Worm (Caenorhabditis elegans) whole organism, L2 larva: ENCODE results near the gene F46B3.7.

ENCODE experiments used
- C34F6.9 ChIP-seq: fragments of 150-350 bp; optimal IDR thresholded peaks from 2 replicates; lab custom pipeline; 2014; ENCODE audit warnings: missing biosample characterization, missing genetic modification characterization
- F13H6.1 ChIP-seq: sonication (generic microtip); optimal IDR thresholded peaks from 2 replicates; lab custom pipeline; 2016; ENCODE audit warnings: missing genetic modification characterization, missing compliant biosample characterization
- R02D3.7 ChIP-seq: fragments of 150-350 bp; optimal IDR thresholded peaks from 2 replicates; lab custom pipeline; 2014; ENCODE audit warnings: missing biosample characterization, missing genetic modification characterization
- Y55F3AM.14 ChIP-seq: fragments of 200-800 bp; sonication (Bioruptor generic); optimal IDR thresholded peaks from 2 replicates; lab custom pipeline; 2018; ENCODE audit warnings: mild to moderate bottlenecking, missing genetic modification characterization, missing compliant biosample characterization
- ZK546.5 ChIP-seq: sonication (generic microtip); optimal IDR thresholded peaks from 2 replicates; lab custom pipeline; 2017; ENCODE audit warnings: missing biosample characterization, missing genetic modification characterization
- alr-1 ChIP-seq: fragments of 150-350 bp; optimal IDR thresholded peaks from 2 replicates; lab custom pipeline; 2014; ENCODE audit warnings: missing biosample characterization, missing genetic modification characterization
- aly-2 ChIP-seq: fragments of 150-350 bp; optimal IDR thresholded peaks from 2 replicates; lab custom pipeline; 2014; ENCODE audit warnings: missing biosample characterization, missing genetic modification characterization
- ama-1 ChIP-seq: fragments of 150-350 bp; optimal IDR thresholded peaks from 2 replicates; lab custom pipeline; 2018; ENCODE audit warnings: inconsistent platforms
- blmp-1 ChIP-seq: sonication (generic microtip); optimal IDR thresholded peaks from 2 replicates; lab custom pipeline; 2017; ENCODE audit warnings: missing genetic modification characterization, mild to moderate bottlenecking, missing compliant biosample characterization, antibody characterized with exemption, moderate library complexity; ENCODE audit not compliant: insufficient read depth
- ceh-16 ChIP-seq: fragments of 150-350 bp; optimal IDR thresholded peaks from 2 replicates; lab custom pipeline; 2014; ENCODE audit warnings: missing biosample characterization, missing genetic modification characterization
- dmd-4 ChIP-seq: sonication (generic microtip); optimal IDR thresholded peaks from 2 replicates; lab custom pipeline; 2017; ENCODE audit warnings: missing biosample characterization, missing genetic modification characterization
- elt-1 ChIP-seq: fragments of 150-350 bp; optimal IDR thresholded peaks from 2 replicates; lab custom pipeline; 2014; ENCODE audit warnings: missing biosample characterization, missing genetic modification characterization
- elt-3 ChIP-seq: sonication (generic microtip); optimal IDR thresholded peaks from 2 replicates; lab custom pipeline; 2017; ENCODE audit warnings: missing biosample characterization, missing genetic modification characterization
- fos-1 ChIP-seq: fragments of 150-350 bp; optimal IDR thresholded peaks from 2 replicates; lab custom pipeline; 2014; ENCODE audit warnings: missing biosample characterization, missing genetic modification characterization
- gmeb-1 ChIP-seq: fragments of 150-350 bp; optimal IDR thresholded peaks from 2 replicates; lab custom pipeline; 2014; ENCODE audit warnings: missing biosample characterization, missing genetic modification characterization
- lin-11 ChIP-seq: fragments of 150-350 bp; sonication (generic microtip); optimal IDR thresholded peaks from 2 replicates; lab custom pipeline; 2014; ENCODE audit warnings: missing biosample characterization, missing genetic modification characterization, inconsistent platforms, mixed read lengths
- lin-13 ChIP-seq: fragments of 150-350 bp; optimal IDR thresholded peaks from 2 replicates; lab custom pipeline; 2014; ENCODE audit warnings: missing biosample characterization, missing genetic modification reagents, missing genetic modification characterization
- lsy-2 ChIP-seq, 2 experiments: fragments of 150-350 bp in 1 of 2; sonication (generic microtip) in 1 of 2; optimal IDR thresholded peaks; 2 replicates each; lab custom pipeline; 2014 to 2017; ENCODE audit warnings: missing biosample characterization in 2 of 2, missing genetic modification characterization in 2 of 2
- mdl-1 ChIP-seq, 2 experiments: fragments of 150-350 bp in 1 of 2; sonication (generic microtip) in 1 of 2; optimal IDR thresholded peaks; 2 replicates each; lab custom pipeline; 2017; ENCODE audit warnings: missing biosample characterization in 2 of 2, missing genetic modification characterization in 2 of 2
- nhr-10 ChIP-seq: sonication (generic microtip); optimal IDR thresholded peaks from 2 replicates; lab custom pipeline; 2017; ENCODE audit warnings: missing biosample characterization, missing genetic modification characterization
- nhr-11 ChIP-seq: fragments of 150-350 bp; optimal IDR thresholded peaks from 2 replicates; lab custom pipeline; 2014; ENCODE audit warnings: missing biosample characterization, missing genetic modification characterization
- nhr-129 ChIP-seq: fragments of 150-350 bp; optimal IDR thresholded peaks from 2 replicates; lab custom pipeline; 2014; ENCODE audit warnings: missing biosample characterization, missing genetic modification characterization
- nhr-21 ChIP-seq: fragments of 150-350 bp; optimal IDR thresholded peaks from 2 replicates; lab custom pipeline; 2014; ENCODE audit warnings: missing biosample characterization, missing genetic modification characterization
- nhr-237 ChIP-seq: fragments of 150-350 bp; optimal IDR thresholded peaks from 2 replicates; lab custom pipeline; 2014; ENCODE audit warnings: missing biosample characterization, missing genetic modification characterization
- nhr-25 ChIP-seq: fragments of 150-350 bp; sonication (generic microtip); optimal IDR thresholded peaks from 3 replicates; lab custom pipeline; 2014; ENCODE audit warnings: missing biosample characterization, missing genetic modification characterization
- nhr-6 ChIP-seq: fragments of 150-350 bp; optimal IDR thresholded peaks from 2 replicates; lab custom pipeline; 2014; ENCODE audit warnings: missing biosample characterization, missing genetic modification characterization
- nhr-77 ChIP-seq: fragments of 150-350 bp; optimal IDR thresholded peaks from 2 replicates; lab custom pipeline; 2014; ENCODE audit warnings: missing biosample characterization, missing genetic modification characterization
- peb-1 ChIP-seq: fragments of 150-350 bp; optimal IDR thresholded peaks from 2 replicates; lab custom pipeline; 2014; ENCODE audit warnings: missing biosample characterization, missing genetic modification characterization
- sem-4 ChIP-seq: fragments of 150-350 bp; optimal IDR thresholded peaks from 2 replicates; lab custom pipeline; 2014; ENCODE audit warnings: missing biosample characterization, missing genetic modification reagents, missing genetic modification characterization
- sma-9 ChIP-seq, 2 experiments: fragments of 150-350 bp in 1 of 2; sonication (generic microtip) in 1 of 2; optimal IDR thresholded peaks; 2 replicates each; lab custom pipeline; 2014 to 2016; ENCODE audit warnings: missing genetic modification characterization in 2 of 2, mild to moderate bottlenecking in 1 of 2, missing biosample characterization in 1 of 2, missing compliant biosample characterization in 1 of 2, missing genetic modification reagents in 1 of 2, moderate library complexity in 1 of 2
- snpc-4 ChIP-seq: fragments of 150-350 bp; optimal IDR thresholded peaks from 2 replicates; lab custom pipeline; 2014; ENCODE audit warnings: missing biosample characterization, missing genetic modification characterization
- unc-39 ChIP-seq: fragments of 150-350 bp; optimal IDR thresholded peaks from 2 replicates; lab custom pipeline; 2014; ENCODE audit warnings: missing biosample characterization, missing genetic modification characterization
- unc-62 ChIP-seq: fragments of 150-350 bp; optimal IDR thresholded peaks from 2 replicates; lab custom pipeline; 2014; ENCODE audit warnings: missing biosample characterization, missing genetic modification reagents, missing genetic modification characterization
- zag-1 ChIP-seq: fragments of 150-350 bp; optimal IDR thresholded peaks from 2 replicates; lab custom pipeline; 2014; ENCODE audit warnings: missing biosample characterization, missing genetic modification characterization
- ztf-1 ChIP-seq: fragments of 200-800 bp; sonication (Bioruptor generic); conservative IDR thresholded peaks from 2 replicates; pipeline ENCODE4 v1.3.6; 2022; ENCODE audit warnings: missing genetic modification characterization, missing compliant biosample characterization

The F46B3.7 gene

DNA sequence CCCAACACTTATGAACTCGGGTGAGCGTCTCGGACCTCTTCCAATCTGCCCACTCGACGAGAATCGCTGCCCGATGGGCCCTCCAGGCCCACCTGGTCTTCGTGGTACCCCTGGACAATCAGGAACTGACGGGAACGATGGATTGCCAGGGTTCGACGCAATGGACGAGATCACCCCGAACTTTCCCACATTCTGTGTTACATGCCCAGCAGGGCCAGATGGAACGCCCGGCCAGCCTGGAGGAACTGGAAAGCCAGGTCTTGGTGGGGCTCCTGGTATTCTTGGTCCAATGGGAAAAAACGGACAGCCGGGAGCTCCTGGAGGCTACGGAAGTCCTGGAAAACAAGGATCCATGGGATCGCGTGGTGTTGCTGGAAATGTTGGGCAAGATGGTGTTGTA lies 17.8 kb downstream of the F46B3.7 start:
- TF ChIP-seq elt-3 = no peak
- TF ChIP-seq dmd-4 (tag; lab: Kevin White, UChicago) = no peak
- TF ChIP-seq alr-1 (tag; lab: Kevin White, UChicago) = no peak
- TF ChIP-seq ZK546.5 (tag; lab: Kevin White, UChicago) = no peak
- no peak for TF ChIP-seq R02D3.7 (tag; lab: Kevin White, UChicago)
- no peak for TF ChIP-seq lin-13 (GFP tag; lab: Kevin White, UChicago)
- TF ChIP-seq nhr-25 (tag; lab: Kevin White, UChicago) = no peak
- TF ChIP-seq nhr-77 (tag; lab: Kevin White, UChicago) = no peak
- no peak for TF ChIP-seq ceh-16 (tag; lab: Kevin White, UChicago)
- TF ChIP-seq nhr-21 = no peak
- TF ChIP-seq unc-39 (tag; lab: Kevin White, UChicago) = no peak
- TF ChIP-seq elt-1 (tag; lab: Kevin White, UChicago) = no peak
- no peak for TF ChIP-seq lin-11
- no peak for TF ChIP-seq snpc-4 (tag; lab: Kevin White, UChicago)
- no peak for TF ChIP-seq Y55F3AM.14 (GFP tag; lab: Kevin White, UChicago)
- TF ChIP-seq F13H6.1 = no peak
- no peak for TF ChIP-seq nhr-129 (tag; lab: Kevin White, UChicago)
- no peak for TF ChIP-seq fos-1
- TF ChIP-seq nhr-10 (tag; lab: Kevin White, UChicago) = no peak

DNA sequence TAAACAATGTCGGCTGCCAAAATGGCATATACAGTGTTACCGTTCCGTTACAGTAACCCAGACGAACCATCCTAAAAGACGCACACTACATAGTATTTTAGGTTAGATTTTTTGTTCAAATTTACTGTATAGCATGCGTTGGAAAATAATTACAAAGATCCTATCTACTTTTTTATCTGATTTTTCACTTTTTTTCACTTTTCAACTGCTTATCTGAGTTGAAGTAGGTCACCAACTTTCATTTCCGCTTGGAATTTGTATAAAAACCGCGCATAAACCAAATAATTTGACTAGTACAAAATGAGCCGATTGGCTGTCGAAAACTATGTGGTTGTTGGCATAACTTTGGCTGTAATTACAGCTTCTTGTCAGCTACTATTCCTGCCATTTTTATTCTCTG lies 18.7 kb downstream of the F46B3.7 start, which contains the start of gene col-163:
col-163 (plus strand) TSS at position 301 of the 400 bp plus-strand sequence.
- TF ChIP-seq mdl-1 (tag; optimal IDR thresholded peaks at IDR 0.05; lab: Kevin White, UChicago) = no peak
- TF ChIP-seq alr-1 (tag; lab: Kevin White, UChicago) = no peak

DNA sequence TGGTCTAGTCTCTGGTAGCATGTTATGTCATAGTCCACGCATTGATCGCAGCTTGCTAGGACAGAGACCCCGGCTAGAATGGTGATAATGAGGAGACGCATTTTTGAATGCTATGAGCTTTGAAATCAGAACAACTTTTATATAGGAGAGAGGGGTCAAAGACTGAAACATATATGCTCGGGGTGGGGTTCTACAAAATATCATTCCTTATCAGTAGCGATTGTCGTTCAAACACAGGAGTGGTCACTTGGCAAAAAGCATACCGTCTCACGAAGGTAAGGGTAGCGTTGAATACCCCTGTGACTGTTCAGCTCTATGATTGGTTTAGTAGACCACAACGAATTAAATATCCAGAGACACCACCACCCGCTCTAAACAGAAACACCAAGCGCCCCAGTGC lies 21.5 kb downstream of the F46B3.7 start, which contains the start of gene F46B3.1:
F46B3.1 (minus strand) TSS at position 101 of the 400 bp plus-strand sequence.
- TF ChIP-seq nhr-21 (no peak), aly-2 (no peak), lsy-2 (tag; optimal IDR thresholded peaks at IDR 0.05; lab: Kevin White, UChicago) (no peak), peb-1 (tag; lab: Kevin White, UChicago) (no peak), blmp-1 (no peak), sem-4 (no peak)
- TF ChIP-seq, all 48 proteins: peak for 0

DNA sequence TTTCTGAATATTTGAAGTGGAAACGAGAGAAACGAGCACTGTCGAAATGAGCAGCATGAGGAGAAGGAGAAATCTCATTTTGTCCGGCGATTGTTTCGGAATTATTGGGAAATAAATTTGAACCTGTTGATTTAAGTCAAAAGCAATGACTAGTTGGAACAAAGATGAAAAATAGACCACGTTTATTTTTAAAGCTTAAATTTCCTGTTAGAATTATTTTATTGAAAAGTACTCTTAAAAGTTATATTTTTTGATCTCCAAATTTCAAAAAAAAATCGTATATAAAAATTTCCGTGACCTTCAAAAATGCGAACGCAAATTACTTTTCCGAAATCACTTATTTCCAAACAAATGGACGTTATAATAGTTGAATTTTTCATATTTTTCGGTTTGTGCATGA lies 22.9 kb downstream of the F46B3.7 start, which contains the start of gene F26F2.11:
F26F2.11 (minus strand) TSS at position 101 of the 400 bp plus-strand sequence.
- TF ChIP-seq unc-62 (GFP tag; lab: Kevin White, UChicago) = no peak
- TF ChIP-seq nhr-25 (tag; lab: Kevin White, UChicago) = no peak
- TF ChIP-seq ceh-16 (tag; lab: Kevin White, UChicago) = no peak
- no peak for TF ChIP-seq C34F6.9 (tag; lab: Kevin White, UChicago)
- no peak for TF ChIP-seq nhr-237
- no peak for TF ChIP-seq nhr-11

DNA sequence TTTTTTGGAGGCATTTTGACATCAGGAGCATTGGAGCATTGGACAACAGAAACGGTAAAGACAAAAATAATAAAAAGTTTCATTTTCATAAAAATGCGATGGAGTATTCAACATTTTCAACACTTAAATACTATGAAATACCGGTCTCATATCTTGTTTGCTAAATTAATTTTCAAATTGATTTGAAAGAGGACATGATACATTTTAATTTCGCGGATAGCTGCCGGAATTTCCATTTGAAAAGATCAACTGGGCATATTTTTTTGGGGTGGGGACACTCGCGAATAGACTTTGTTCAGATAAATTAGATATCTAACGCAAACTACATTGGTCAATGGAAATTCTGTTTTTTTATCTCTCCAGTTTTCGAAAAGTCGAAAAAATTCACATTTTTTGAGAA lies 23.8 kb downstream of the F46B3.7 start, which contains the start of gene F26F2.10:
F26F2.10 (minus strand) TSS at position 101 of the 400 bp plus-strand sequence.
- TF ChIP-seq zag-1 (tag; lab: Kevin White, UChicago) = no peak
- no peak for TF ChIP-seq C34F6.9 (tag; lab: Kevin White, UChicago)
- TF ChIP-seq sem-4 = no peak
- no peak for TF ChIP-seq sma-9 (GFP tag; optimal IDR thresholded peaks at IDR 0.05; lab: Kevin White, UChicago)
- no peak for TF ChIP-seq sma-9 (tag; optimal IDR thresholded peaks at IDR 0.05; lab: Kevin White, UChicago)
- TF ChIP-seq F13H6.1 = no peak
- TF ChIP-seq aly-2 = no peak
- no peak for TF ChIP-seq nhr-6 (tag; lab: Kevin White, UChicago)
- TF ChIP-seq gmeb-1 (tag; lab: Kevin White, UChicago) = no peak
- TF ChIP-seq ztf-1 (GFP tag; lab: Robert Waterston, UW) = no peak
- no peak for TF ChIP-seq ama-1
